Fruit fly (Drosophila melanogaster) whole organism, pupa: ENCODE measurements around the gene Targ3.

Experiments
- CG10348 ChIP-seq: fragments of 200-800 bp; sonication (Bioruptor generic); IDR thresholded peaks from 2 replicates; pipeline ENCODE4 v1.3.6; 2022; ENCODE audit warnings: missing biosample characterization, missing genetic modification characterization
- CG12605 ChIP-seq: fragments of 200-800 bp; sonication (Bioruptor generic); IDR thresholded peaks from 2 replicates; pipeline ENCODE4 v1.3.6; 2022; ENCODE audit warnings: missing biosample characterization, missing genetic modification characterization
- CG15710 ChIP-seq: fragments of 200-800 bp; sonication (Bioruptor generic); optimal IDR thresholded peaks from 2 replicates; lab custom pipeline; 2018; ENCODE audit warnings: missing biosample characterization, mild to moderate bottlenecking, missing genetic modification characterization, moderate library complexity
- CG32121 ChIP-seq: fragments of 200-800 bp; sonication (Bioruptor generic); IDR thresholded peaks from 2 replicates; pipeline ENCODE4 v1.3.6; 2022; ENCODE audit warnings: missing biosample characterization, missing genetic modification characterization
- CG4496 ChIP-seq: fragments of 200-800 bp; sonication (Bioruptor generic); IDR thresholded peaks from 3 replicates; pipeline ENCODE4 v1.3.6; 2022; ENCODE audit warnings: missing biosample characterization, missing genetic modification characterization
- CG8159 ChIP-seq: fragments of 200-800 bp; sonication (Bioruptor generic); optimal IDR thresholded peaks from 3 replicates; lab custom pipeline; 2018; ENCODE audit warnings: missing biosample characterization, mild to moderate bottlenecking, missing genetic modification characterization, moderate library complexity
- CG8301 ChIP-seq: fragments of 200-800 bp; sonication (Bioruptor generic); optimal IDR thresholded peaks from 2 replicates; lab custom pipeline; 2018; ENCODE audit warnings: missing biosample characterization, mild to moderate bottlenecking, missing genetic modification characterization
- CG9948 ChIP-seq: fragments of 200-800 bp; sonication (Bioruptor generic); optimal IDR thresholded peaks from 2 replicates; lab custom pipeline; 2018; ENCODE audit warnings: missing biosample characterization, mild to moderate bottlenecking, missing genetic modification characterization, moderate library complexity
- EcR ChIP-seq: fragments of 200-800 bp; sonication (Bioruptor generic); optimal IDR thresholded peaks from 3 replicates; lab custom pipeline; 2019; ENCODE audit warnings: missing biosample characterization, missing genetic modification characterization, mild to moderate bottlenecking, moderate library complexity, missing genetic modification reagents
- Pif1A ChIP-seq: fragments of 200-800 bp; sonication (Bioruptor generic); optimal IDR thresholded peaks from 3 replicates; lab custom pipeline; 2016; ENCODE audit warnings: missing biosample characterization, missing genetic modification characterization
- Snoo ChIP-seq: fragments of 200-800 bp; sonication (Bioruptor generic); optimal IDR thresholded peaks from 3 replicates; lab custom pipeline; 2017; ENCODE audit warnings: missing biosample characterization, mild to moderate bottlenecking, missing genetic modification characterization, inconsistent platforms
- fd96Ca ChIP-seq: fragments of 200-800 bp; sonication (Bioruptor generic); IDR thresholded peaks from 3 replicates; pipeline ENCODE4 v1.3.6; 2022; ENCODE audit warnings: missing biosample characterization, missing genetic modification characterization
- rn ChIP-seq: fragments of 200-800 bp; sonication (Bioruptor generic); IDR thresholded peaks from 2 replicates; pipeline ENCODE4 v1.3.6; 2022; ENCODE audit warnings: missing biosample characterization, missing genetic modification characterization

DNA sequence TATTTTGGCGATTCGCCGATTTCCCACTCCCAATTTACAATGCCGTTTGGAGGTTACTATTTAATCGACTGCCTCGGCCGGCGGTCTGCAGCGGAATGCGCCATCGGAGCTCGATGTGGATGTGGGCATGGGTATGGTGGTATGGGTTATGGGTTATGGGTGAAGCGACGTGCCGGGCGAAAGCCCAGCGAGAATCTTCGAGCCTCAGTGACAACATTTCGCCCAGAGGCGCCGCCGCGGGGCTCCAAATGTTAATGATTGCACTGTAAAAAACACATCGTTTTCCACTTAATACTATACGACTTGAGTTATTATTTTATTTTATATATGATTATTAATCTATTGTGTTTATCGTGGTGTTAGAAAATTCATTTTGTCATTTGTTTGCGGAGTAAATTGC, 4.0 kb downstream of the Targ3 start:
- TF ChIP-seq rn (GFP tag; lab: Robert Waterston, UW) (no peak), CG9948 (tag; lab: Kevin White, UChicago) (peak; percentile 28), CG32121 (GFP tag; lab: Robert Waterston, UW) (no peak), CG8159 (no peak), fd96Ca (GFP tag; lab: Robert Waterston, UW) (no peak), Snoo (tag; lab: Kevin White, UChicago) (no peak), CG8301 (no peak), CG10348 (GFP tag; lab: Robert Waterston, UW) (no peak), EcR (GFP tag; lab: Kevin White, UChicago) (peak; percentile 2), Pif1A (peak; percentile 17), CG15710 (tag; lab: Kevin White, UChicago) (no peak), CG4496 (GFP tag; lab: Robert Waterston, UW) (peak; percentile 70), CG12605 (GFP tag; lab: Robert Waterston, UW) (no peak)
